Fruit fly (Drosophila melanogaster): ENCODE measurements around the gene BigH1.

Gene BigH1

DNA sequence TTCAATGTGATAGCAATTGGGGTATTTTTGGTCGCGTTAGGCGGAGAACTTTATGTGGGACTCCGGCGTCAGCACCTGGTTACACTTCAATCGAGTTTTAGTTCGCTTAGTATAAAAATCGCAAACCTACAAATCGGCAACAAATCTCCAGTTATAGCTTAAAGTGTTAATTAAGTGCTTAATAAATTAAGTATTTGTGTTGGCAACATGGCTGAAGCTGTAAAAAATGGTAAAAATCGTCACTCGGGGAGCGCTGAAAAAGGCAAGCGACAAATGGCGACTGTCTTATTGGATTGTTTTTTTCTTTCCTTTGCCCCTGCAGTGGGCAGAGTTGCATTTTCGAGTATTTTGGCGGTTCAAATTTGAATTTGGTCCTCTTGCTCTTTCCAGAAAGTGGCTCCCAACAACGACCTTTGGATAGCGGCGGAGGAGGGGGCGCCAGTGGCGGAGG, 3.9 kb upstream of the BigH1 start, which contains the start of gene Hexim (continued):
- TF ChIP-seq CG31224 (GFP tag; IDR thresholded peaks at IDR 0.05): no peak
- TF ChIP-seq gcm (GFP tag; optimal IDR thresholded peaks at IDR 0.05): no peak
- peak; percentile 36; the same call in 1 of the 2 replicates for TF ChIP-seq ato (GFP tag; IDR thresholded peaks at IDR 0.05; ENCODE audit: partially characterized antibody)
- no peak for TF ChIP-seq CG10462 (GFP tag; optimal IDR thresholded peaks at IDR 0.05)
- TF ChIP-seq C15 (GFP tag; IDR thresholded peaks at IDR 0.05): no peak
- no peak for TF ChIP-seq CG8924 (tag; optimal IDR thresholded peaks at IDR 0.05)
- no peak for TF ChIP-seq MTF-1 (GFP tag; optimal IDR thresholded peaks at IDR 0.05; ENCODE audit: borderline replicate concordance)
- no peak for TF ChIP-seq CG14014 (GFP tag; IDR thresholded peaks at IDR 0.05)
- no peak for TF ChIP-seq CG4707 (GFP tag; optimal IDR thresholded peaks at IDR 0.05)
- no peak for TF ChIP-seq dpn (GFP tag; optimal IDR thresholded peaks at IDR 0.05)
- no peak for TF ChIP-seq Hmx (GFP tag; optimal IDR thresholded peaks at IDR 0.05)
- no peak for TF ChIP-seq pho (GFP tag; optimal IDR thresholded peaks at IDR 0.05)
- no peak for TF ChIP-seq Rx (GFP tag; IDR thresholded peaks at IDR 0.05)
- peak; percentile 1 for TF ChIP-seq CG12155 (GFP tag; optimal IDR thresholded peaks at IDR 0.05)
- no peak for TF ChIP-seq sens-2 (GFP tag; IDR thresholded peaks at IDR 0.05)
- TF ChIP-seq CG6813 (GFP tag; optimal IDR thresholded peaks at IDR 0.05): no peak
- TF ChIP-seq lab (GFP tag; optimal IDR thresholded peaks at IDR 0.05): no peak
- no peak for TF ChIP-seq dysf (GFP tag; IDR thresholded peaks at IDR 0.05)
- TF ChIP-seq GATAe (GFP tag; conservative IDR thresholded peaks at IDR 0.05): no peak
- no peak for TF ChIP-seq CG1602 (GFP tag; optimal IDR thresholded peaks at IDR 0.05)
- TF ChIP-seq CG16863 (GFP tag; optimal IDR thresholded peaks at IDR 0.05): no peak
- TF ChIP-seq Adf1 (GFP tag; IDR thresholded peaks at IDR 0.05): no peak
- TF ChIP-seq jigr1 (GFP tag; IDR thresholded peaks at IDR 0.05): no peak
- no peak for TF ChIP-seq CG2202 (tag; optimal IDR thresholded peaks at IDR 0.05)
- TF ChIP-seq org-1 (GFP tag; optimal IDR thresholded peaks at IDR 0.05): no peak
- no peak for TF ChIP-seq CG8388 (GFP tag; optimal IDR thresholded peaks at IDR 0.05)
- no peak for TF ChIP-seq CG9876 (GFP tag; optimal IDR thresholded peaks at IDR 0.05)
- TF ChIP-seq CrebB (tag; optimal IDR thresholded peaks at IDR 0.05): peak; percentile 1
- TF ChIP-seq CG11456 (GFP tag; IDR thresholded peaks at IDR 0.05): no peak
- TF ChIP-seq br (optimal IDR thresholded peaks at IDR 0.05): no peak
- TF ChIP-seq gem (tag; optimal IDR thresholded peaks at IDR 0.05): no peak
- no peak for TF ChIP-seq Gug (GFP tag; IDR thresholded peaks at IDR 0.05)
- no peak for TF ChIP-seq Lim3 (GFP tag; IDR thresholded peaks at IDR 0.05)
- peak; percentile 45; the same call in 1 of the 2 replicates for TF ChIP-seq CG32772 (GFP tag; IDR thresholded peaks at IDR 0.05)
- TF ChIP-seq zfh1 (GFP tag; IDR thresholded peaks at IDR 0.05): no peak
- TF ChIP-seq Hey (tag; optimal IDR thresholded peaks at IDR 0.05): no peak
- no peak for TF ChIP-seq sna (GFP tag; IDR thresholded peaks at IDR 0.05; ENCODE audit: partially characterized antibody)
- TF ChIP-seq luna (GFP tag; optimal IDR thresholded peaks at IDR 0.05): no peak
- peak; percentile 97 for TF ChIP-seq Dp (GFP tag; optimal IDR thresholded peaks at IDR 0.05)
- TF ChIP-seq bsh (GFP tag; optimal IDR thresholded peaks at IDR 0.05): peak in 1 of 2 experiments; percentile 29
- TF ChIP-seq CG9817 (tag; optimal IDR thresholded peaks at IDR 0.05): no peak
- TF ChIP-seq chn (GFP tag; optimal IDR thresholded peaks at IDR 0.05): no peak
- no peak for TF ChIP-seq Drgx (GFP tag; IDR thresholded peaks at IDR 0.05)
- TF ChIP-seq sima (GFP tag; optimal IDR thresholded peaks at IDR 0.05): no peak
- TF ChIP-seq CHES-1-like (GFP tag; optimal IDR thresholded peaks at IDR 0.05): no peak
- TF ChIP-seq CG17612 (GFP tag; IDR thresholded peaks at IDR 0.05): no peak
- no peak for TF ChIP-seq CG15073 (GFP tag; optimal IDR thresholded peaks at IDR 0.05)
- TF ChIP-seq Gsc (GFP tag; IDR thresholded peaks at IDR 0.05): no peak
- peak; percentile 55 for TF ChIP-seq Dref (GFP tag; IDR thresholded peaks at IDR 0.05)
- no peak for TF ChIP-seq twi (tag; optimal IDR thresholded peaks at IDR 0.05)
- TF ChIP-seq Hr39 (optimal IDR thresholded peaks at IDR 0.05): no peak
- TF ChIP-seq sens (GFP tag): peak; percentile 87
- TF ChIP-seq toy (GFP tag; IDR thresholded peaks at IDR 0.05): no peak

All from whole organism, embryonic.